Worm (Caenorhabditis elegans): ENCODE results near the gene F32D8.8.

The F32D8.8 gene

ce11 chrV:10897172-10897571, 5.4 kb downstream of the F32D8.8 start (continued):
- TF ChIP-seq ceh-45 (GFP tag; IDR thresholded peaks at IDR 0.05) (peak; percentile 47; the same call in 1 of the 2 replicates), ztf-16 (tag; optimal IDR thresholded peaks at IDR 0.05) (peak; percentile 68), zip-5 (tag; optimal IDR thresholded peaks at IDR 0.05) (peak; percentile 50), unc-55 (GFP tag; optimal IDR thresholded peaks at IDR 0.05) (peak; percentile 93), tbx-7 (tag; optimal IDR thresholded peaks at IDR 0.05) (peak; percentile 26), rnt-1 (tag; optimal IDR thresholded peaks at IDR 0.05) (peak; percentile 85), K02D7.2 (tag; optimal IDR thresholded peaks at IDR 0.05) (peak; percentile 21), C38D4.7 (GFP tag; optimal IDR thresholded peaks at IDR 0.05) (peak; percentile 4), F13H6.1 (tag; optimal IDR thresholded peaks at IDR 0.05) (peak; percentile 66), dmd-4 (tag; optimal IDR thresholded peaks at IDR 0.05; ENCODE audit: borderline replicate concordance) (peak; percentile 23), eyg-1 (tag; optimal IDR thresholded peaks at IDR 0.05) (peak; percentile 67), sox-4 (tag; optimal IDR thresholded peaks at IDR 0.05) (peak; percentile 52), lim-6 (tag; optimal IDR thresholded peaks at IDR 0.05) (peak; percentile 57), sdc-2 (tag; optimal IDR thresholded peaks at IDR 0.05) (peak; percentile 52), ceh-2 (tag; optimal IDR thresholded peaks at IDR 0.05) (peak; percentile 66), ceh-19 (GFP tag; optimal IDR thresholded peaks at IDR 0.05) (peak; percentile 65), pha-2 (tag; optimal IDR thresholded peaks at IDR 0.05) (peak; percentile 54), T23F11.4 (GFP tag; optimal IDR thresholded peaks at IDR 0.05) (peak; percentile 21), ets-4 (tag; optimal IDR thresholded peaks at IDR 0.05) (peak; percentile 80), mec-3 (tag; optimal IDR thresholded peaks at IDR 0.05; ENCODE audit: borderline replicate concordance) (no peak), hlh-13 (GFP tag; optimal IDR thresholded peaks at IDR 0.05) (no peak), npax-4 (tag; optimal IDR thresholded peaks at IDR 0.05) (no peak)

ce11 chrV:10897106-10897171, 5.6 kb downstream of the F32D8.8 start, which contains the start of gene sec-61.G:
TSS of gene sec-61.G (minus strand) at chrV:10897143.
- TF ChIP-seq tbx-2 (tag; optimal IDR thresholded peaks at IDR 0.05) (no peak), ttx-3 (tag; optimal IDR thresholded peaks at IDR 0.05) (no peak), unc-86 (tag; optimal IDR thresholded peaks at IDR 0.05) (no peak), pqm-1 (tag; optimal IDR thresholded peaks at IDR 0.05) (no peak), sdc-2 (tag; optimal IDR thresholded peaks at IDR 0.05) (no peak), pat-9 (tag; optimal IDR thresholded peaks at IDR 0.05) (no peak), unc-42 (tag; optimal IDR thresholded peaks at IDR 0.05) (no peak), nfya-1 (tag; optimal IDR thresholded peaks at IDR 0.05) (no peak), unc-55 (GFP tag; optimal IDR thresholded peaks at IDR 0.05) (no peak), hlh-30 (tag; optimal IDR thresholded peaks at IDR 0.05; ENCODE audit: insufficient read depth) (no peak), fax-1 (tag; optimal IDR thresholded peaks at IDR 0.05) (no peak), ceh-18 (tag; optimal IDR thresholded peaks at IDR 0.05) (no peak), F13H6.1 (tag; optimal IDR thresholded peaks at IDR 0.05) (no peak), hlh-15 (tag; optimal IDR thresholded peaks at IDR 0.05) (no peak), ceh-31 (tag; optimal IDR thresholded peaks at IDR 0.05) (no peak)

- TF ChIP-seq ztf-16 (tag; optimal IDR thresholded peaks at IDR 0.05) (no peak), pha-4 (tag; optimal IDR thresholded peaks at IDR 0.05) (no peak), Y22D7AL.16 (tag; optimal IDR thresholded peaks at IDR 0.05) (no peak)
These were observed 5.9 kb downstream of the F32D8.8 start for ce11 chrV:10896706-10897105.

- TF ChIP-seq lin-11 (tag; optimal IDR thresholded peaks at IDR 0.05), result no peak
- no peak for TF ChIP-seq pqm-1 (tag; optimal IDR thresholded peaks at IDR 0.05)
- no peak for TF ChIP-seq pag-3 (tag; optimal IDR thresholded peaks at IDR 0.05; ENCODE audit: borderline replicate concordance)
- no peak for TF ChIP-seq ceh-2 (tag; optimal IDR thresholded peaks at IDR 0.05)
- TF ChIP-seq C38D4.7 (GFP tag; optimal IDR thresholded peaks at IDR 0.05), result no peak
- TF ChIP-seq sdc-2 (tag; optimal IDR thresholded peaks at IDR 0.05), result no peak
- TF ChIP-seq fkh-10 (GFP tag; optimal IDR thresholded peaks at IDR 0.05), result no peak
- no peak for TF ChIP-seq hlh-15 (tag; optimal IDR thresholded peaks at IDR 0.05)
- TF ChIP-seq gmeb-2 (tag; optimal IDR thresholded peaks at IDR 0.05), result no peak
- TF ChIP-seq pax-1 (tag; optimal IDR thresholded peaks at IDR 0.05), result no peak
- no peak for TF ChIP-seq ceh-45 (GFP tag; IDR thresholded peaks at IDR 0.05)
- TF ChIP-seq ceh-24 (tag; optimal IDR thresholded peaks at IDR 0.05), result no peak
- no peak for TF ChIP-seq rnt-1 (tag; optimal IDR thresholded peaks at IDR 0.05)
- no peak for TF ChIP-seq ttx-3 (tag; optimal IDR thresholded peaks at IDR 0.05)
- TF ChIP-seq T23F11.4 (GFP tag; optimal IDR thresholded peaks at IDR 0.05), result no peak
- TF ChIP-seq K02D7.2 (tag; optimal IDR thresholded peaks at IDR 0.05), result no peak
- TF ChIP-seq ceh-18 (tag; optimal IDR thresholded peaks at IDR 0.05), result no peak
- TF ChIP-seq ceh-48 (tag; optimal IDR thresholded peaks at IDR 0.05), result no peak
These were observed 6.3 kb downstream of the F32D8.8 start, which contains the start of gene F32D8.13 for ce11 chrV:10896295-10896694. TSS of gene F32D8.13 (minus strand) at chrV:10896543.
